Fruit fly (Drosophila melanogaster): ENCODE data around the gene Ir87a.

dm6 chr3R:13471329-13471728, 51.2 kb downstream of the Ir87a start:
- no peak for TF ChIP-seq Dfd (GFP tag; optimal IDR thresholded peaks at IDR 0.05)
- TF ChIP-seq pan (optimal IDR thresholded peaks at IDR 0.05), result no peak
- no peak for TF ChIP-seq sv (GFP tag; optimal IDR thresholded peaks at IDR 0.05)
- TF ChIP-seq Sp1 (GFP tag; optimal IDR thresholded peaks at IDR 0.05), result no peak
